Worm (Caenorhabditis elegans): Measurements from ENCODE around the gene F13D12.10.

The F13D12.10 gene

ce11 chrII:11723904-11724303 is 10.3 kb downstream of the F13D12.10 start, which contains the start of gene ldh-1:
TSS of gene ldh-1 (plus strand) at chrII:11724204.
- TF ChIP-seq ceh-13 (GFP tag; optimal IDR thresholded peaks at IDR 0.05): no peak
- TF ChIP-seq scrt-1 (GFP tag; IDR thresholded peaks at IDR 0.05): no peak
- TF ChIP-seq F13C5.2 (tag; optimal IDR thresholded peaks at IDR 0.05): no peak
- TF ChIP-seq ets-7 (tag; optimal IDR thresholded peaks at IDR 0.05): no peak
- TF ChIP-seq flt-1 (GFP tag; IDR thresholded peaks at IDR 0.05): no peak
- TF ChIP-seq tra-4 (tag; optimal IDR thresholded peaks at IDR 0.05): no peak

ce11 chrII:11724362-11724761 is 10.8 kb downstream of the F13D12.10 start:
- no peak for TF ChIP-seq tbx-11 (GFP tag; IDR thresholded peaks at IDR 0.05)
- TF ChIP-seq ceh-36 (tag; optimal IDR thresholded peaks at IDR 0.05): no peak
- no peak for TF ChIP-seq ceh-13 (GFP tag; optimal IDR thresholded peaks at IDR 0.05)
- TF ChIP-seq tbx-37 (GFP tag; conservative IDR thresholded peaks at IDR 0.05): no peak
- TF ChIP-seq ama-1 (optimal IDR thresholded peaks at IDR 0.05): no peak
- no peak for TF ChIP-seq tra-4 (tag; optimal IDR thresholded peaks at IDR 0.05)
- no peak for TF ChIP-seq flt-1 (GFP tag; IDR thresholded peaks at IDR 0.05)
- no peak for TF ChIP-seq hmbx-1 (tag; optimal IDR thresholded peaks at IDR 0.05)
- TF ChIP-seq hnd-1 (tag; optimal IDR thresholded peaks at IDR 0.05): no peak
- no peak for TF ChIP-seq F13C5.2 (tag; optimal IDR thresholded peaks at IDR 0.05)
- TF ChIP-seq sea-1 (GFP tag; conservative IDR thresholded peaks at IDR 0.05): no peak
- no peak for TF ChIP-seq hmg-4 (GFP tag; optimal IDR thresholded peaks at IDR 0.05)

- TF ChIP-seq tbx-11 (GFP tag; IDR thresholded peaks at IDR 0.05) (no peak), ets-7 (tag; optimal IDR thresholded peaks at IDR 0.05) (no peak), sea-1 (GFP tag; conservative IDR thresholded peaks at IDR 0.05) (no peak)
Observed at ce11 chrII:11725615-11726014, 12.0 kb downstream of the F13D12.10 start.

- no peak for TF ChIP-seq ets-7 (tag; optimal IDR thresholded peaks at IDR 0.05)
- TF ChIP-seq flt-1 (GFP tag; IDR thresholded peaks at IDR 0.05): no peak
- TF ChIP-seq tra-4 (tag; optimal IDR thresholded peaks at IDR 0.05): peak; percentile 1
- TF ChIP-seq tbx-37 (GFP tag; conservative IDR thresholded peaks at IDR 0.05): no peak
- no peak for TF ChIP-seq hmbx-1 (tag; optimal IDR thresholded peaks at IDR 0.05)
- TF ChIP-seq sea-1 (GFP tag; conservative IDR thresholded peaks at IDR 0.05): no peak
- TF ChIP-seq B0310.2 (tag; optimal IDR thresholded peaks at IDR 0.05): no peak
Observed at ce11 chrII:11726470-11727106, 13.0 kb downstream of the F13D12.10 start, which contains the start of gene F13D12.5. TSS of gene F13D12.5 (plus strand) at chrII:11726814.

ce11 chrII:11727438-11727837 is 13.8 kb downstream of the F13D12.10 start:
- TF ChIP-seq B0310.2 (tag; optimal IDR thresholded peaks at IDR 0.05) (no peak), hmbx-1 (tag; optimal IDR thresholded peaks at IDR 0.05) (no peak)

ce11 chrII:11728545-11729105 is 15.0 kb downstream of the F13D12.10 start, which contains the start of gene alh-8:
TSS of gene alh-8 (plus strand) at chrII:11729055.
- TF ChIP-seq sea-1 (GFP tag; conservative IDR thresholded peaks at IDR 0.05): no peak
- no peak for TF ChIP-seq tbx-11 (GFP tag; IDR thresholded peaks at IDR 0.05)
- TF ChIP-seq hmbx-1 (tag; optimal IDR thresholded peaks at IDR 0.05): no peak
- no peak for TF ChIP-seq ceh-13 (GFP tag; optimal IDR thresholded peaks at IDR 0.05)
- TF ChIP-seq hmg-4 (GFP tag; optimal IDR thresholded peaks at IDR 0.05): no peak
- no peak for TF ChIP-seq flt-1 (GFP tag; IDR thresholded peaks at IDR 0.05)
- no peak for TF ChIP-seq F13C5.2 (tag; optimal IDR thresholded peaks at IDR 0.05)
- TF ChIP-seq hnd-1 (tag; optimal IDR thresholded peaks at IDR 0.05): no peak
- TF ChIP-seq tbx-37 (GFP tag; conservative IDR thresholded peaks at IDR 0.05): no peak

- no peak for TF ChIP-seq scrt-1 (GFP tag; IDR thresholded peaks at IDR 0.05)
- no peak for TF ChIP-seq B0310.2 (tag; optimal IDR thresholded peaks at IDR 0.05)
- no peak for TF ChIP-seq ets-7 (tag; optimal IDR thresholded peaks at IDR 0.05)
- no peak for TF ChIP-seq tbx-11 (GFP tag; IDR thresholded peaks at IDR 0.05)
- TF ChIP-seq hnd-1 (tag; optimal IDR thresholded peaks at IDR 0.05): no peak
- no peak for TF ChIP-seq ceh-13 (GFP tag; optimal IDR thresholded peaks at IDR 0.05)
- no peak for TF ChIP-seq tra-4 (tag; optimal IDR thresholded peaks at IDR 0.05)
- no peak for TF ChIP-seq ama-1 (optimal IDR thresholded peaks at IDR 0.05)
- no peak for TF ChIP-seq F13C5.2 (tag; optimal IDR thresholded peaks at IDR 0.05)
- no peak for TF ChIP-seq hmbx-1 (tag; optimal IDR thresholded peaks at IDR 0.05)
- no peak for TF ChIP-seq pes-1 (GFP tag; IDR thresholded peaks at IDR 0.05)
- TF ChIP-seq sea-1 (GFP tag; conservative IDR thresholded peaks at IDR 0.05): no peak
- TF ChIP-seq tbx-37 (GFP tag; conservative IDR thresholded peaks at IDR 0.05): no peak
- no peak for TF ChIP-seq aly-1 (tag; optimal IDR thresholded peaks at IDR 0.05)
- TF ChIP-seq hmg-4 (GFP tag; optimal IDR thresholded peaks at IDR 0.05): no peak
Observed at ce11 chrII:11729757-11730535, 16.3 kb downstream of the F13D12.10 start.

- TF ChIP-seq ceh-36 (tag; optimal IDR thresholded peaks at IDR 0.05): no peak
- no peak for TF ChIP-seq hmg-4 (GFP tag; optimal IDR thresholded peaks at IDR 0.05)
- no peak for TF ChIP-seq ets-7 (tag; optimal IDR thresholded peaks at IDR 0.05)
- TF ChIP-seq aly-1 (tag; optimal IDR thresholded peaks at IDR 0.05): no peak
- no peak for TF ChIP-seq pes-1 (GFP tag; IDR thresholded peaks at IDR 0.05)
- no peak for TF ChIP-seq ceh-13 (GFP tag; optimal IDR thresholded peaks at IDR 0.05)
- TF ChIP-seq hmbx-1 (tag; optimal IDR thresholded peaks at IDR 0.05): no peak
- no peak for TF ChIP-seq sea-1 (GFP tag; conservative IDR thresholded peaks at IDR 0.05)
- no peak for TF ChIP-seq flt-1 (GFP tag; IDR thresholded peaks at IDR 0.05)
- TF ChIP-seq tbx-37 (GFP tag; conservative IDR thresholded peaks at IDR 0.05): no peak
- TF ChIP-seq tbx-11 (GFP tag; IDR thresholded peaks at IDR 0.05): no peak
- no peak for TF ChIP-seq scrt-1 (GFP tag; IDR thresholded peaks at IDR 0.05)
- TF ChIP-seq F13C5.2 (tag; optimal IDR thresholded peaks at IDR 0.05): no peak
- no peak for TF ChIP-seq B0310.2 (tag; optimal IDR thresholded peaks at IDR 0.05)
- no peak for TF ChIP-seq tra-4 (tag; optimal IDR thresholded peaks at IDR 0.05)
- no peak for TF ChIP-seq ama-1 (optimal IDR thresholded peaks at IDR 0.05)
- TF ChIP-seq hnd-1 (tag; optimal IDR thresholded peaks at IDR 0.05): no peak
Observed at ce11 chrII:11731174-11731724, 17.6 kb downstream of the F13D12.10 start.

Measured in whole organism, early embryonic.